Worm (Caenorhabditis elegans): ENCODE measurements around the gene F21D5.3.

ce11 chrIV:8728122-8728521 lies 2.5 kb upstream of the F21D5.3 start, which contains the start of gene otub-3:
- no peak for TF ChIP-seq elt-2 (tag; optimal IDR thresholded peaks at IDR 0.05)
- no peak for TF ChIP-seq egl-5 (tag; optimal IDR thresholded peaks at IDR 0.05)
- TF ChIP-seq zag-1 (tag; optimal IDR thresholded peaks at IDR 0.05), result no peak
- no peak for TF ChIP-seq aly-2 (tag; optimal IDR thresholded peaks at IDR 0.05)
- no peak for TF ChIP-seq hmg-11 (tag; optimal IDR thresholded peaks at IDR 0.05)
- TF ChIP-seq ZK546.5 (tag; optimal IDR thresholded peaks at IDR 0.05), result no peak
- no peak for TF ChIP-seq unc-39 (tag; optimal IDR thresholded peaks at IDR 0.05)

Data from whole organism, L3 larva.